Fruit fly (Drosophila melanogaster) Kc167 (cell line): ENCODE results near the gene shi.

Experiments used
- Myc ChIP-seq: fragments of >200 bp; optimal IDR thresholded peaks from 2 replicates; lab custom pipeline; 2017; ENCODE audit warnings: missing external identifiers
- Sin3A ChIP-seq: fragments of >200 bp; optimal IDR thresholded peaks from 2 replicates; lab custom pipeline; 2018; ENCODE audit warnings: missing external identifiers
- h ChIP-seq: fragments of >200 bp; optimal IDR thresholded peaks from 3 replicates; lab custom pipeline; 2018; ENCODE audit warnings: missing external identifiers
- psq ChIP-seq: fragments of >200 bp; optimal IDR thresholded peaks from 2 replicates; lab custom pipeline; 2017; ENCODE audit warnings: missing external identifiers
- ttk ChIP-seq: sonication (Bioruptor generic); optimal IDR thresholded peaks from 2 replicates; lab custom pipeline; 2017; ENCODE audit warnings: missing external identifiers

dm6 chrX:15859387-15859786, 32.5 kb upstream of the shi start, which contains the start of gene AlkB:
- no peak for TF ChIP-seq psq
- TF ChIP-seq h (lab: Kevin White, UChicago) = no peak
- no peak for TF ChIP-seq Sin3A (lab: Kevin White, UChicago)
- TF ChIP-seq Myc (lab: Kevin White, UChicago) = no peak
- TF ChIP-seq ttk (lab: Kevin White, UChicago) = no peak
